Worm (Caenorhabditis elegans) whole organism, midembryonic: Measurements from ENCODE around the gene T21E8.5.

ENCODE experiments used
- T22C8.4 ChIP-seq: fragments of 200-800 bp; sonication (Bioruptor generic); IDR thresholded peaks from 2 replicates; pipeline ENCODE4 v1.3.6; 2022; ENCODE audit warnings: missing genetic modification characterization, missing compliant biosample characterization
- cog-1 ChIP-seq: sonication (generic microtip); optimal IDR thresholded peaks from 2 replicates; lab custom pipeline; 2016; ENCODE audit warnings: missing genetic modification characterization, missing compliant biosample characterization
- flt-1 ChIP-seq: fragments of 200-800 bp; sonication (Bioruptor generic); IDR thresholded peaks from 2 replicates; pipeline ENCODE4 v1.3.6; 2022; ENCODE audit warnings: missing genetic modification characterization, missing compliant biosample characterization
- klf-2 ChIP-seq: fragments of 200-800 bp; sonication (Bioruptor generic); conservative IDR thresholded peaks from 2 replicates; pipeline ENCODE4 v1.3.6; 2022; ENCODE audit warnings: missing genetic modification reagents, missing genetic modification characterization, missing compliant biosample characterization
- med-1 ChIP-seq: sonication (generic microtip); optimal IDR thresholded peaks from 2 replicates; lab custom pipeline; 2017; ENCODE audit warnings: missing genetic modification characterization, mild to moderate bottlenecking, missing compliant biosample characterization, antibody characterized with exemption, missing genetic modification reagents; ENCODE audit not compliant: insufficient read depth
- ref-1 ChIP-seq: fragments of 200-800 bp; sonication (Bioruptor generic); conservative IDR thresholded peaks from 2 replicates; pipeline ENCODE4 v1.3.6; 2022; ENCODE audit warnings: missing genetic modification reagents, missing genetic modification characterization, missing compliant biosample characterization
- tab-1 ChIP-seq: fragments of 200-800 bp; sonication (Bioruptor generic); IDR thresholded peaks from 2 replicates; pipeline ENCODE4 v1.3.6; 2022; ENCODE audit warnings: missing genetic modification characterization, missing compliant biosample characterization
- ztf-23 ChIP-seq: fragments of 200-800 bp; sonication (Bioruptor generic); IDR thresholded peaks from 2 replicates; pipeline ENCODE4 v1.3.6; 2022; ENCODE audit warnings: missing genetic modification reagents, missing genetic modification characterization, missing compliant biosample characterization

DNA sequence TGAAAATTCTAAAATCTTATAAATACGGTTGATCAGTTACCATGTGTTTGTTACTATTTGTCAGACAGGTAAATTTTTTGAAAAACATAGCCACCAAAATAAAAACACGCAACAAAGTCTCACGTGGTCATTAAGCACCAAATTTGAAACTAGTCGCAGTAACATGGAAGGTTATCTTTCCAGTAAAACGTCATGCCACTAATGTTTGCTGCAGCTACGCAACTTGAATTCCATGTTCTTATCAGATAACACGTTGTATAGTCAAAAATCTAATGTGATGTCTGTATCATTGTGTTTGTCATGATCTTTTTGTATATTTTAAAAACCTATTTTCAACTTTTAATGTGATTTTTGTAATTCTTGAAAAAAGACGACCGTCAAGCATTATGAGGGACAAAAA, 15.8 kb downstream of the T21E8.5 start:
- TF ChIP-seq ztf-23 (GFP tag; lab: Robert Waterston, UW) (no peak), klf-2 (GFP tag; lab: Robert Waterston, UW) (no peak), flt-1 (no peak), T22C8.4 (GFP tag; lab: Robert Waterston, UW) (no peak), cog-1 (no peak), ref-1 (no peak), tab-1 (GFP tag; lab: Robert Waterston, UW) (no peak), med-1 (GFP tag; lab: Kevin White, UChicago) (no peak)
